Worm (Caenorhabditis elegans): Measurements from ENCODE around the gene arcp-1.

The arcp-1 gene

DNA sequence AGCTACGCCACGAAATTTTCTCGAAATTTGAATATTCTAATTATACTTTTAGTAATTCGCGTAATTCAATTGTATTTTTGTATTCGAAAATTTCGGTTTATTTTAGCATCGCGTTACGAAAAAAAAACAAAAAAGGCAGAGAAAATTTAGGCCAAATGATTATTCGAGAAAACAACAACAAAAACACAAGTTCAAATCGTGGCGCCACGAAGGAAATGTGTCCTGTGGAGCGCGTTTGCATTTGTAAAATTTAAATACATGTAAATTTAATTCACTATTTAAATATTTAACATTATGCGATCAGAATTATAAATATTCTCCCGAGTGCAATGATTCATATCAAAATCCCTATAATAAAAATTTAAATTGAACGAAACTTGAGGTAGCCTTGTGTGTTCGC lies 35.5 kb downstream of the arcp-1 start:
- no peak for TF ChIP-seq nhr-28 (tag; optimal IDR thresholded peaks at IDR 0.05)
- TF ChIP-seq elt-3 (tag; optimal IDR thresholded peaks at IDR 0.05), result no peak
- TF ChIP-seq mep-1 (tag; optimal IDR thresholded peaks at IDR 0.05), result no peak
- no peak for TF ChIP-seq mab-5 (tag; optimal IDR thresholded peaks at IDR 0.05)
- no peak for TF ChIP-seq ceh-43 (GFP tag; optimal IDR thresholded peaks at IDR 0.05)
- TF ChIP-seq lsy-2 (tag; optimal IDR thresholded peaks at IDR 0.05), result no peak
- TF ChIP-seq sptf-1 (tag; optimal IDR thresholded peaks at IDR 0.05), result no peak
- no peak for TF ChIP-seq lin-32 (GFP tag; optimal IDR thresholded peaks at IDR 0.05)
- no peak for TF ChIP-seq sem-2 (GFP tag; optimal IDR thresholded peaks at IDR 0.05)
- TF ChIP-seq nhr-2 (tag; optimal IDR thresholded peaks at IDR 0.05), result no peak
- TF ChIP-seq pha-4 (tag; optimal IDR thresholded peaks at IDR 0.05), result no peak
- TF ChIP-seq M03D4.4 (tag; optimal IDR thresholded peaks at IDR 0.05), result no peak

DNA sequence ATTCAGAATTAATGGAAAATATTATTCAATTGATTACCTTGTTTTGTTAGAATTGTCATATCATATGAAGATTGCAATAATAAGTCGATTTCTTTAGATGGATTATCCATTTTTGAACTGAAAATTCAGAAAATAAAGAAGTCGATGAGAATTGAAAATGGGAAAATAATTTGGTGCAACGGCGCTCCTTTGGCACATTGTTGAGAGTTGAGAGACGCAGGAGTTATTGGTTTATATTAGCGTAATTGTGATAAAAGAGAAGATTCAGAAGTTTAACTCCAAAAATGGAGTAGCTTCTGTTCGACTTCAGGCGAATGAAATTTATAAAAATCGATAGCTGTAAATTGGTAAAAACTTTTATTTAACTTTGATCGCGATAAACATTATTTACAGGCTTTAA lies 39.6 kb downstream of the arcp-1 start, which contains the start of gene C14B1.8:
Gene C14B1.8, minus strand, starts transcription at position 117 of the 400 bp plus-strand sequence.
- TF ChIP-seq ces-1 (GFP tag; optimal IDR thresholded peaks at IDR 0.05) (peak; percentile 96), zip-8 (tag; optimal IDR thresholded peaks at IDR 0.05) (no peak), mep-1 (tag; optimal IDR thresholded peaks at IDR 0.05) (peak; percentile 47)

DNA sequence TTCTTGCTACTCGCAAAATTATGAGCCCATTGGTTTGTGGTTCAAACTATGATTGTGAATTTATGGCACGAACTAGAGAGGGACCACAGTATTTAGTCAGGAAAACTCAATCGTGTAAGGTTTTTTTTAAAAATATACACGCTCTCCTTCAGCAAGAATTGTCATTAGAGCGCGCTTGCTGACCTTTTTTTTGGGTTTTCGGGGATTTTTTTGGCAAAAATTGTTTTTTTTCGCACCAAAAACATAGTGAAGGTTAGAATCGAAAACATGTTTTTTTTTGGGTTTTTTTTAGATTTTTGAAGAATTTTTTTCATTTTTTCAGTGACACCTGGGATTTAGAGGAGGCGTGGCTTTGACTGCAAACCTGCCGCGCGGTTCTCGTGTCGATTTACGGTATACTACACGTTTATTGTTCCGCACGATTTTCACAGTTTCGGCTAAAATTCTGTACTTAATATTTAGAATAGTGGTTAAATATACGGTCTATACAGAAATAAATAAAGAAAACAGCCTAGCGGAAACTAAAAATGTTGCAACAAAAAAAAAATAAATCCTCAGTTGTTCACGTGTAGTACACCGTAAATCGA lies 43.0 kb downstream of the arcp-1 start:
- TF ChIP-seq lin-13 (tag; optimal IDR thresholded peaks at IDR 0.05), result no peak
- TF ChIP-seq mep-1 (tag; optimal IDR thresholded peaks at IDR 0.05), result peak; percentile 30

DNA sequence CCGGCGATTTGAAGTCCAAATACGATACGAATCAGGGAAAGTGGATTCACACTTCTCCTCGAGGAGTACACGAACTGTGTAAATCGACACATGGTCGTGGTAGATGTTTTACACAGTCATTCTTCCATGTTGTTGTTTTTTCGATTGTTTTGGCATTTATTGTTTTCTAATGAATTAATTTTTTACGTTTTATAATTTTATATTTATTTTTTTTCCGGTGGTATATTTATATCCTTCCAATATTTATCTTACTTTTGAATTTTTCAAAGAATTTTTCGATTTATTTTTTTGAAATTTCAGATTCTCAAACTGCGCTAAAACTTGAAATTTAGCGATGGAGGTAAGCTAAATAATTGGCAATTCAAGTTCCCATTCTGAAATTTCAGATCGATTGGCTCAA lies 46.0 kb downstream of the arcp-1 start, which contains the start of gene nrde-1:
Gene nrde-1, plus strand, starts transcription at position 301 of the 400 bp plus-strand sequence.
- TF ChIP-seq mls-2 (tag; optimal IDR thresholded peaks at IDR 0.05) (no peak), pha-4 (tag; optimal IDR thresholded peaks at IDR 0.05) (no peak)

DNA sequence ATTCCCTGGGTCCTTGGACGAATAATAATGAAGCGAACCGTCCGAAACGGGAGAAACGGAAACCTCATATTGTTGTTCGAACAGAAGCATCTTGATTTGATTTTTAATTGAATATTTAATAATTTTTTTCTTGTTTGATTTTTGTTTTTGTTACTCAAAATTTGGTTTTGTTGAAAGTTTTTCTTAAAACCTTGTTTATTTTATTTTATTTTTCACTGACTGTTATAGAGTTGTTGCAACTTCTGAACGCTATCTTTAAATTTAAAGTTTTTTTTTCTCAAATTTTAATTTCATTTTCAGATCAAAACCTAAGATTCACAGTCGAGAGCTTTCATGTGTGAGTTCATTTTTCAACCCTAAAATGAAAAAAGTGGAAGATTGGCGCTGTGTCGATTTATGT lies 50.2 kb downstream of the arcp-1 start, which contains the start of gene alkb-8:
Gene alkb-8, plus strand, starts transcription at position 301 of the 400 bp plus-strand sequence.
- no peak for TF ChIP-seq mab-5 (tag; optimal IDR thresholded peaks at IDR 0.05)
- no peak for TF ChIP-seq elt-3 (tag; optimal IDR thresholded peaks at IDR 0.05)
- no peak for TF ChIP-seq zip-8 (tag; optimal IDR thresholded peaks at IDR 0.05)
- TF ChIP-seq drap-1 (GFP tag; optimal IDR thresholded peaks at IDR 0.05), result no peak

DNA sequence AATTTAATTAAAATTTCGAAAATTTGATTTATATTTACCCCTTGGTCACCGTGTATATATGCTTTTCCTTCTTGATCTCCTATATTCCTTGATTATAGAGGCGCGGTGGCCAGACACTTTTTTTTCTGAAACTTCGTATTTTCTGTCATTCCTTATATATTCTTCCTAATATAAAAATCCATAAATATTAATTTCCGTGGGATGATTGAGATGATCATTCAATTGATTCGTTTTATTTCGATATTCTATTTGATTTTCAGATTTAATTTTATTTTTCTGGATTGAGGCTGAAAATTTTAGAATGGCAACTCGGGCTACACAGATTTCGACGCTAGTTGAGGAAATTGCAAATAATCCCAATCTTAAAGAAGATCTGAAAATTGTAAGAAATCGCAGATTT lies 52.6 kb downstream of the arcp-1 start, which contains the start of gene dph-1:
Gene dph-1, plus strand, starts transcription at position 301 of the 400 bp plus-strand sequence.
- no peak for TF ChIP-seq ham-2 (GFP tag; optimal IDR thresholded peaks at IDR 0.05)
- TF ChIP-seq pha-4 (tag; optimal IDR thresholded peaks at IDR 0.05), result no peak
- no peak for TF ChIP-seq ceh-39 (tag; optimal IDR thresholded peaks at IDR 0.05)
- TF ChIP-seq drap-1 (GFP tag; optimal IDR thresholded peaks at IDR 0.05), result no peak
- no peak for TF ChIP-seq sptf-1 (tag; optimal IDR thresholded peaks at IDR 0.05)
- no peak for TF ChIP-seq nhr-28 (tag; optimal IDR thresholded peaks at IDR 0.05)

DNA sequence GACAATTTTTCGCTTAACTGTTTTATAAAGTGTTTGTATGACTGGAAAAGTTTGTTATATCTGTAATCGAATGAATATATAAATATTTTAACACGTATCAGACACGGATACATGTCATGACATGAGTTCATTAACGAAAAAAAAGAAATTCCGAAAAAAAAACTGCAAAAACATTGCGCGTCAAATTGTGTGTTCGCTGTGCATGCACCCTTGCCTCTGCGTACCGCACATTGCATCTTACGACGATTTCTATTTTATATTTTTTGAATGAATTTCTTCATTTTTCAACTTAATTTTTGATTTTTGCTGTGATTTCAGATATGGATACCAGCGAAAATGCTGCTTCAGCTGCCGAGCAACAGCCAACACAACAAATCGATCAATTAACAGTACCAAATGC lies 54.2 kb downstream of the arcp-1 start, which contains the start of gene wdr-5.1:
Gene wdr-5.1, plus strand, starts transcription at position 319 of the 400 bp plus-strand sequence.
- TF ChIP-seq ces-1 (GFP tag; optimal IDR thresholded peaks at IDR 0.05) (peak; percentile 12), drap-1 (GFP tag; optimal IDR thresholded peaks at IDR 0.05) (no peak), lsy-2 (tag; optimal IDR thresholded peaks at IDR 0.05) (peak; percentile 55)

DNA sequence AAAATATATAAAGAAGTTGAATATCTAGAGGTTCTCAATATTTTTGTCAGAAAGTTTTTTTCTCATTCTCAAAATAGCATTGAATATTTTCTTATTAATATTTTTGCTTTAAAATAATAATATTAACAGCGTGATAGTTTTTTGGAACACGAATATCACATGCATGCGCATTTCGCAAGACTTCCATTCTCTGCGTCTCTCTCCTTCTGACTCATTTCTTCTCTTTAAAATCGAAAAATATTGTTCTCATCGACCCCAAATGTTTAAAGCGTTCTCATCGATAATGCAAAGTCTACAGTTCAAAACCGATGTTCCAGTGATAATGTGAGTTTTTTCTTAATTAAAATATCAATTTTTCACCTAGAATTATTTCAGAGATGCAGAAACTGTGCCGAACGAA lies 55.8 kb downstream of the arcp-1 start, which contains the start of gene C14B1.3:
Gene C14B1.3, plus strand, starts transcription at position 168 of the 400 bp plus-strand sequence.
- TF ChIP-seq lin-32 (GFP tag; optimal IDR thresholded peaks at IDR 0.05), result no peak
- no peak for TF ChIP-seq ceh-43 (GFP tag; optimal IDR thresholded peaks at IDR 0.05)
- peak; percentile 5 for TF ChIP-seq lsy-2 (tag; optimal IDR thresholded peaks at IDR 0.05)
- no peak for TF ChIP-seq unc-62 (GFP tag; optimal IDR thresholded peaks at IDR 0.05)
- no peak for TF ChIP-seq ham-2 (GFP tag; optimal IDR thresholded peaks at IDR 0.05)

Measured in whole organism, mixed stage, embryonic.